Fruit fly (Drosophila melanogaster) whole organism, embryonic: ENCODE measurements around the gene RhoGEF4.
A peak's percentile ranks its signal among the peaks of the same experiment; 100 is the strongest.

ENCODE experiments used
- Atf-2 ChIP-seq: fragments of 200-800 bp; sonication (Bioruptor generic); optimal IDR thresholded peaks from 2 replicates; lab custom pipeline; 2016; ENCODE audit warnings: missing biosample characterization, missing genetic modification characterization
- CG10431 ChIP-seq: fragments of 200-800 bp; sonication (Bioruptor generic); optimal IDR thresholded peaks from 3 replicates; lab custom pipeline; 2018; ENCODE audit warnings: missing biosample characterization, mild to moderate bottlenecking, missing genetic modification characterization
- CG11085 ChIP-seq: fragments of 200-800 bp; sonication (Bioruptor generic); IDR thresholded peaks from 2 replicates; pipeline ENCODE4 v1.3.6; 2022; ENCODE audit warnings: missing biosample characterization, missing genetic modification characterization
- CG11560 ChIP-seq: fragments of 200-800 bp; sonication (Bioruptor generic); IDR thresholded peaks from 3 replicates; pipeline ENCODE4 v1.3.6; 2022; ENCODE audit warnings: missing biosample characterization, missing genetic modification characterization
- CG11696 ChIP-seq: fragments of 200-800 bp; sonication (Bioruptor generic); IDR thresholded peaks from 2 replicates; pipeline ENCODE4 v1.3.6; 2022; ENCODE audit warnings: missing biosample characterization, missing genetic modification characterization
- CG1233 ChIP-seq: fragments of 200-800 bp; sonication (Bioruptor generic); optimal IDR thresholded peaks from 4 replicates; lab custom pipeline; 2018; ENCODE audit warnings: missing biosample characterization, mild to moderate bottlenecking, missing genetic modification characterization
- CG14441 ChIP-seq: fragments of 200-800 bp; sonication (Bioruptor generic); IDR thresholded peaks from 2 replicates; pipeline ENCODE4 v1.3.6; 2022; ENCODE audit warnings: missing biosample characterization, missing genetic modification characterization
- CG14965 ChIP-seq: fragments of 200-800 bp; sonication (Bioruptor generic); optimal IDR thresholded peaks from 2 replicates; lab custom pipeline; 2016; ENCODE audit warnings: missing biosample characterization, missing genetic modification characterization, borderline replicate concordance
- CG1647 ChIP-seq: fragments of 200-800 bp; sonication (Bioruptor generic); optimal IDR thresholded peaks from 3 replicates; lab custom pipeline; 2016; ENCODE audit warnings: missing biosample characterization, missing genetic modification characterization
- CG18262 ChIP-seq: fragments of 200-800 bp; optimal IDR thresholded peaks from 3 replicates; lab custom pipeline; 2019; ENCODE audit warnings: missing biosample characterization, mild to moderate bottlenecking, missing genetic modification characterization, moderate library complexity
- CG31365 ChIP-seq: fragments of 200-800 bp; sonication (Bioruptor generic); optimal IDR thresholded peaks from 2 replicates; lab custom pipeline; 2018; ENCODE audit warnings: missing biosample characterization, mild to moderate bottlenecking, missing genetic modification characterization
- CG3995 ChIP-seq: fragments of 200-800 bp; sonication (Bioruptor generic); optimal IDR thresholded peaks from 3 replicates; lab custom pipeline; 2016; ENCODE audit warnings: missing biosample characterization, missing genetic modification characterization
- CG4360 ChIP-seq: fragments of 200-800 bp; sonication (Bioruptor generic); IDR thresholded peaks from 2 replicates; pipeline ENCODE4 v1.3.6; 2022; ENCODE audit warnings: missing biosample characterization, missing genetic modification characterization
- CG8281 ChIP-seq: fragments of 200-800 bp; sonication (Bioruptor generic); optimal IDR thresholded peaks from 2 replicates; lab custom pipeline; 2018; ENCODE audit warnings: missing biosample characterization, mild to moderate bottlenecking, missing genetic modification characterization, moderate library complexity
- CG8924 ChIP-seq: fragments of 200-800 bp; optimal IDR thresholded peaks from 3 replicates; lab custom pipeline; 2019; ENCODE audit warnings: missing biosample characterization, mild to moderate bottlenecking, missing genetic modification characterization, moderate library complexity
- Chrac-16 ChIP-seq: fragments of 200-800 bp; sonication (Bioruptor generic); optimal IDR thresholded peaks from 3 replicates; lab custom pipeline; 2016; ENCODE audit warnings: missing biosample characterization, missing genetic modification characterization
- Dfd ChIP-seq, 2 experiments: fragments of >200 bp; optimal IDR thresholded peaks; 2 replicates each; lab custom pipeline; 2017; ENCODE audit warnings: missing biosample characterization in 2 of 2, missing genetic modification characterization in 2 of 2
- Eip74EF ChIP-seq, 2 experiments: fragments of 200-800 bp in 1 of 2; fragments of >200 bp in 1 of 2; sonication (Bioruptor generic) in 1 of 2; optimal IDR thresholded peaks; 2 replicates each; lab custom pipeline; 2017 to 2019; ENCODE audit warnings: missing biosample characterization in 2 of 2, missing genetic modification characterization in 2 of 2, mild to moderate bottlenecking in 1 of 2, moderate library complexity in 1 of 2
- H2.0 ChIP-seq: fragments of 200-800 bp; sonication (Bioruptor generic); IDR thresholded peaks from 2 replicates; pipeline ENCODE4 v1.3.6; 2022; ENCODE audit warnings: missing biosample characterization, missing genetic modification characterization
- Hmr ChIP-seq: fragments of 200-800 bp; sonication (Bioruptor generic); optimal IDR thresholded peaks from 3 replicates; lab custom pipeline; 2017; ENCODE audit warnings: mild to moderate bottlenecking, missing biosample characterization, missing genetic modification reagents, missing genetic modification characterization
- Hmx ChIP-seq: fragments of 200-800 bp; sonication (Bioruptor generic); optimal IDR thresholded peaks from 2 replicates; lab custom pipeline; 2016; ENCODE audit warnings: missing biosample characterization, missing genetic modification characterization
- Hr78 ChIP-seq, 2 experiments: fragments of 200-800 bp in 1 of 2; fragments of >200 bp in 1 of 2; sonication (Bioruptor generic) in 1 of 2; optimal IDR thresholded peaks; 2 replicates each; lab custom pipeline; 2017 to 2019; ENCODE audit warnings: missing biosample characterization in 2 of 2, missing genetic modification characterization in 2 of 2, mild to moderate bottlenecking in 1 of 2, moderate library complexity in 1 of 2
- Lpt ChIP-seq: fragments of >200 bp; optimal IDR thresholded peaks from 2 replicates; lab custom pipeline; 2018; ENCODE audit warnings: missing biosample characterization, missing genetic modification characterization
- Meics ChIP-seq: fragments of 200-800 bp; sonication (Bioruptor generic); optimal IDR thresholded peaks from 2 replicates; lab custom pipeline; 2017; ENCODE audit warnings: missing biosample characterization, mild to moderate bottlenecking, missing genetic modification characterization
- Mrtf ChIP-seq: fragments of 200-800 bp; sonication (Bioruptor generic); IDR thresholded peaks from 3 replicates; pipeline ENCODE4 v1.3.6; 2022; ENCODE audit warnings: missing biosample characterization, missing genetic modification characterization
- Nf-YB ChIP-seq: fragments of 200-800 bp; sonication (Bioruptor generic); optimal IDR thresholded peaks from 3 replicates; lab custom pipeline; 2019; ENCODE audit warnings: missing biosample characterization, mild to moderate bottlenecking, missing genetic modification characterization, moderate library complexity
- Scr ChIP-seq: fragments of 200-800 bp; sonication (Bioruptor generic); IDR thresholded peaks from 2 replicates; pipeline ENCODE4 v1.3.6; 2022; ENCODE audit warnings: missing biosample characterization, missing genetic modification characterization; ENCODE audit not compliant: partially characterized antibody
- Sry-β ChIP-seq: fragments of 200-800 bp; sonication (Bioruptor generic); optimal IDR thresholded peaks from 2 replicates; lab custom pipeline; 2018; ENCODE audit warnings: missing biosample characterization, mild to moderate bottlenecking, missing genetic modification characterization, moderate library complexity
- Ssrp ChIP-seq: fragments of 200-800 bp; sonication (Bioruptor generic); optimal IDR thresholded peaks from 2 replicates; lab custom pipeline; 2018; ENCODE audit warnings: missing biosample characterization, mild to moderate bottlenecking, missing genetic modification characterization, moderate library complexity
- Taf1 ChIP-seq: fragments of 200-800 bp; sonication (Bioruptor generic); IDR thresholded peaks from 2 replicates; pipeline ENCODE4 v1.3.6; 2022; ENCODE audit warnings: missing biosample characterization, missing genetic modification characterization
- Usf ChIP-seq: fragments of 200-800 bp; sonication (Bioruptor generic); optimal IDR thresholded peaks from 2 replicates; lab custom pipeline; 2017; ENCODE audit warnings: missing genotype, missing biosample characterization, missing genetic modification characterization
- ara ChIP-seq: fragments of 200-800 bp; sonication (Bioruptor generic); IDR thresholded peaks from 2 replicates; pipeline ENCODE4 v1.3.6; 2022; ENCODE audit warnings: missing biosample characterization, missing genetic modification characterization
- br ChIP-seq: fragments of >200 bp; optimal IDR thresholded peaks from 2 replicates; lab custom pipeline; 2017
- caup ChIP-seq: fragments of 200-800 bp; sonication (Bioruptor generic); optimal IDR thresholded peaks from 3 replicates; lab custom pipeline; 2017; ENCODE audit warnings: missing biosample characterization, mild to moderate bottlenecking, missing genetic modification characterization, moderate library complexity; ENCODE audit not compliant: severe bottlenecking
- cg ChIP-seq: fragments of 200-800 bp; sonication (Bioruptor generic); optimal IDR thresholded peaks from 3 replicates; lab custom pipeline; 2019; ENCODE audit warnings: missing biosample characterization, mild to moderate bottlenecking, missing genetic modification characterization, moderate library complexity
- exex ChIP-seq: fragments of 200-800 bp; sonication (Bioruptor generic); optimal IDR thresholded peaks from 4 replicates; lab custom pipeline; 2018; ENCODE audit warnings: missing biosample characterization, mild to moderate bottlenecking, missing genetic modification characterization, moderate library complexity
- fd96Cb ChIP-seq: fragments of 200-800 bp; sonication (Bioruptor generic); optimal IDR thresholded peaks from 2 replicates; lab custom pipeline; 2018; ENCODE audit warnings: missing biosample characterization, mild to moderate bottlenecking, missing genetic modification characterization, moderate library complexity
- fu2 ChIP-seq: fragments of 200-800 bp; sonication (Bioruptor generic); optimal IDR thresholded peaks from 2 replicates; lab custom pipeline; 2016; ENCODE audit warnings: missing biosample characterization, missing genetic modification characterization
- gce ChIP-seq: fragments of 200-800 bp; sonication (Bioruptor generic); IDR thresholded peaks from 3 replicates; pipeline ENCODE4 v1.3.6; 2022; ENCODE audit warnings: missing biosample characterization, missing genetic modification characterization
- hth ChIP-seq: fragments of >200 bp; optimal IDR thresholded peaks from 2 replicates; lab custom pipeline; 2017; ENCODE audit warnings: inconsistent platforms
- insv ChIP-seq, 2 experiments: fragments of 200-800 bp; sonication (Bioruptor generic); optimal IDR thresholded peaks; 3 replicates each; lab custom pipeline; 2016 to 2018; ENCODE audit warnings: missing biosample characterization in 2 of 2, missing genetic modification characterization in 2 of 2
- inv ChIP-seq: fragments of 200-800 bp; sonication (Bioruptor generic); IDR thresholded peaks from 2 replicates; pipeline ENCODE4 v1.3.6; 2022; ENCODE audit warnings: missing biosample characterization, missing genetic modification characterization; ENCODE audit not compliant: partially characterized antibody
- luna ChIP-seq: fragments of 200-800 bp; sonication (Bioruptor generic); optimal IDR thresholded peaks from 2 replicates; lab custom pipeline; 2016; ENCODE audit warnings: missing biosample characterization, missing genetic modification characterization
- pan ChIP-seq, 4 experiments: fragments of >200 bp in 3 of 4; fragments of 200-800 bp in 1 of 4; sonication (Bioruptor generic) in 1 of 4; optimal IDR thresholded peaks in 3 of 4; IDR thresholded peaks in 1 of 4; 2 replicates each; pipeline versions ENCODE4 v1.3.6 to Lab custom; 2017 to 2022; ENCODE audit warnings: missing biosample characterization in 2 of 4, missing genetic modification characterization in 2 of 4, mixed read lengths in 1 of 4
- phol ChIP-seq: fragments of 200-800 bp; sonication (Bioruptor generic); optimal IDR thresholded peaks from 3 replicates; lab custom pipeline; 2018; ENCODE audit warnings: missing biosample characterization, mild to moderate bottlenecking, missing genetic modification characterization, moderate library complexity
- tio ChIP-seq: fragments of 200-800 bp; sonication (Bioruptor generic); optimal IDR thresholded peaks from 2 replicates; lab custom pipeline; 2017; ENCODE audit warnings: missing biosample characterization, missing genetic modification characterization, inconsistent platforms
- tup ChIP-seq: fragments of 200-800 bp; sonication (Bioruptor generic); optimal IDR thresholded peaks from 2 replicates; lab custom pipeline; 2016; ENCODE audit warnings: missing biosample characterization, mild to moderate bottlenecking, missing genetic modification characterization, moderate library complexity
- zfh1 ChIP-seq: fragments of 200-800 bp; sonication (Bioruptor generic); IDR thresholded peaks from 3 replicates; pipeline ENCODE4 v1.3.6; 2022; ENCODE audit warnings: missing biosample characterization, missing genetic modification characterization
- zfh2 ChIP-seq: fragments of 200-800 bp; sonication (Bioruptor generic); optimal IDR thresholded peaks from 2 replicates; lab custom pipeline; 2016; ENCODE audit warnings: missing biosample characterization, missing genetic modification characterization

The RhoGEF4 gene

dm6 chr3L:7356386-7357117 lies 33.3 kb upstream of the RhoGEF4 start, which contains the start of gene CTCF (continued):
- TF ChIP-seq CG1647 (GFP tag; lab: Kevin White, UChicago): peak; percentile 17
- TF ChIP-seq CG31365 (tag; lab: Kevin White, UChicago): no peak
- TF ChIP-seq fd96Cb (tag; lab: Kevin White, UChicago): peak; percentile 25
- TF ChIP-seq CG4360 (GFP tag; lab: Robert Waterston, UW): no peak
- TF ChIP-seq gce: peak; percentile 62; the same call in 1 of the 3 replicates
- TF ChIP-seq CG14965 (GFP tag; lab: Kevin White, UChicago): no peak
- TF ChIP-seq Dfd (GFP tag; optimal IDR thresholded peaks at IDR 0.05; lab: Kevin White, UChicago): no peak
- peak; percentile 80 for TF ChIP-seq Scr (GFP tag; lab: Robert Waterston, UW)
- TF ChIP-seq Sry-β (GFP tag; lab: Kevin White, UChicago): peak; percentile 30
- TF ChIP-seq zfh2 (GFP tag; lab: Kevin White, UChicago): no peak
- no peak for TF ChIP-seq luna (GFP tag; lab: Kevin White, UChicago)
- no peak for TF ChIP-seq cg (GFP tag; lab: Kevin White, UChicago)
- TF ChIP-seq CG18262 (tag; lab: Kevin White, UChicago): peak; percentile 64
- TF ChIP-seq CG11560: no peak
- no peak for TF ChIP-seq hth (lab: Kevin White, UChicago)
- TF ChIP-seq Hmr (GFP tag; lab: Kevin White, UChicago): no peak
- TF ChIP-seq CG1233 (GFP tag; lab: Kevin White, UChicago): peak; percentile 38
- no peak for TF ChIP-seq Atf-2 (GFP tag; lab: Kevin White, UChicago)
- no peak for TF ChIP-seq Hmx
- no peak for TF ChIP-seq Ssrp (tag; lab: Kevin White, UChicago)
- no peak for TF ChIP-seq CG11085 (GFP tag; lab: Robert Waterston, UW)
- peak; percentile 69 for TF ChIP-seq CG8924
- no peak for TF ChIP-seq Hr78 (GFP tag; optimal IDR thresholded peaks at IDR 0.05; lab: Kevin White, UChicago)
- TF ChIP-seq fu2 (GFP tag; lab: Kevin White, UChicago): no peak
- 0 out of 2 replicates have a peak, but pooled peaks have one; percentile 39 for TF ChIP-seq ara (GFP tag; lab: Robert Waterston, UW)
- peak; percentile 51 for TF ChIP-seq CG10431
- TF ChIP-seq tup (GFP tag; lab: Kevin White, UChicago): no peak
- TF ChIP-seq Chrac-16 (GFP tag; lab: Kevin White, UChicago): peak; percentile 27
- no peak for TF ChIP-seq br (lab: Kevin White, UChicago)
- no peak for TF ChIP-seq pan (optimal IDR thresholded peaks at IDR 0.05; lab: Kevin White, UChicago)
- peak in 1 of 2 experiments; percentile 68 for TF ChIP-seq pan (GFP tag; optimal IDR thresholded peaks at IDR 0.05 in 1 of 2, IDR thresholded peaks at IDR 0.05 in 1 of 2)
- no peak for TF ChIP-seq Taf1 (GFP tag; lab: Robert Waterston, UW)
- TF ChIP-seq Nf-YB (GFP tag; lab: Kevin White, UChicago): no peak
- no peak for TF ChIP-seq CG11696 (GFP tag; lab: Robert Waterston, UW)
- TF ChIP-seq zfh1: 0 out of 3 replicates have a peak, but pooled peaks have one; percentile 32
- no peak for TF ChIP-seq Usf (GFP tag; lab: Kevin White, UChicago)
- TF ChIP-seq Mrtf: 0 out of 3 replicates have a peak, but pooled peaks have one; percentile 48
- TF ChIP-seq caup (GFP tag; lab: Kevin White, UChicago): peak; percentile 23
- TF ChIP-seq CG8281: no peak
- TF ChIP-seq H2.0 (GFP tag; lab: Robert Waterston, UW): no peak
- TF ChIP-seq exex (tag; lab: Kevin White, UChicago): peak; percentile 74
- peak; percentile 53 for TF ChIP-seq CG14441 (GFP tag; lab: Robert Waterston, UW)
- TF ChIP-seq Meics (GFP tag; lab: Kevin White, UChicago): peak; percentile 77
- no peak for TF ChIP-seq tio (GFP tag; lab: Kevin White, UChicago)
- no peak for TF ChIP-seq Lpt (GFP tag; lab: Kevin White, UChicago)
- TF ChIP-seq Eip74EF (GFP tag; optimal IDR thresholded peaks at IDR 0.05; lab: Kevin White, UChicago): no peak
- TF ChIP-seq CG3995 (GFP tag; lab: Kevin White, UChicago): no peak
- TF ChIP-seq phol (tag; lab: Kevin White, UChicago): peak; percentile 100
- TF ChIP-seq insv (GFP tag; optimal IDR thresholded peaks at IDR 0.05; lab: Kevin White, UChicago): peak in 1 of 2 experiments; percentile 50
- peak; percentile 55; the same call in 1 of the 2 replicates for TF ChIP-seq inv
